Fruit fly (Drosophila melanogaster): ENCODE data around the gene Pp1-87B.

- no peak for TF ChIP-seq rn (GFP tag; IDR thresholded peaks at IDR 0.05)
- no peak for TF ChIP-seq fd96Ca (GFP tag; IDR thresholded peaks at IDR 0.05)
- no peak for TF ChIP-seq CG8301 (tag; optimal IDR thresholded peaks at IDR 0.05)
- no peak for TF ChIP-seq gl (tag; optimal IDR thresholded peaks at IDR 0.05)
- TF ChIP-seq CG32121 (GFP tag; IDR thresholded peaks at IDR 0.05): no peak
- no peak for TF ChIP-seq D1 (tag; optimal IDR thresholded peaks at IDR 0.05)
- no peak for TF ChIP-seq CG8159 (tag; optimal IDR thresholded peaks at IDR 0.05)
- no peak for TF ChIP-seq CG12605 (GFP tag; IDR thresholded peaks at IDR 0.05)
- TF ChIP-seq EcR (GFP tag; optimal IDR thresholded peaks at IDR 0.05): no peak
- TF ChIP-seq CG13204 (GFP tag; optimal IDR thresholded peaks at IDR 0.05): no peak
- no peak for TF ChIP-seq CG15710 (tag; optimal IDR thresholded peaks at IDR 0.05)
Measured at dm6 chr3R:12379708-12380107, 46.0 kb downstream of the Pp1-87B start, which contains the start of gene GstD8.

All from whole organism, pupa.